Worm (Caenorhabditis elegans) whole organism, young adult: Measurements from ENCODE around the gene sli-1.

ENCODE experiments used
- mcd-1 ChIP-seq: fragments of 200-800 bp; sonication (Bioruptor generic); IDR thresholded peaks from 2 replicates; pipeline ENCODE4 v1.3.6; 2022; ENCODE audit warnings: missing genetic modification reagents, missing genetic modification characterization, missing compliant biosample characterization
- snpc-1.3 ChIP-seq: sonication (generic microtip); optimal IDR thresholded peaks from 2 replicates; lab custom pipeline; 2017; ENCODE audit warnings: missing genetic modification characterization, mild to moderate bottlenecking, missing compliant biosample characterization, antibody characterized with exemption, moderate library complexity, missing genotype, missing genetic modification reagents; ENCODE audit not compliant: insufficient read depth

ce11 chrX:696253-696652 is 29.5 kb downstream of the sli-1 start:
- TF ChIP-seq snpc-1.3 (tag; lab: Kevin White, UChicago) (no peak), mcd-1 (GFP tag; lab: Robert Waterston, UW) (no peak)
